Worm (Caenorhabditis elegans) whole organism, L2 larva: ENCODE results near the gene cdc-50.B.
"Not testable (repeated sequence)": the region's sequence is repeated elsewhere in the genome, so short reads cannot be mapped to it uniquely, and the experiment has no call there.

Source experiments
- C34F6.9 ChIP-seq: fragments of 150-350 bp; optimal IDR thresholded peaks from 2 replicates; lab custom pipeline; 2014; ENCODE audit warnings: missing biosample characterization, missing genetic modification characterization
- F13H6.1 ChIP-seq: sonication (generic microtip); optimal IDR thresholded peaks from 2 replicates; lab custom pipeline; 2016; ENCODE audit warnings: missing genetic modification characterization, missing compliant biosample characterization
- R02D3.7 ChIP-seq: fragments of 150-350 bp; optimal IDR thresholded peaks from 2 replicates; lab custom pipeline; 2014; ENCODE audit warnings: missing biosample characterization, missing genetic modification characterization
- Y55F3AM.14 ChIP-seq: fragments of 200-800 bp; sonication (Bioruptor generic); optimal IDR thresholded peaks from 2 replicates; lab custom pipeline; 2018; ENCODE audit warnings: mild to moderate bottlenecking, missing genetic modification characterization, missing compliant biosample characterization
- blmp-1 ChIP-seq: sonication (generic microtip); optimal IDR thresholded peaks from 2 replicates; lab custom pipeline; 2017; ENCODE audit warnings: missing genetic modification characterization, mild to moderate bottlenecking, missing compliant biosample characterization, antibody characterized with exemption, moderate library complexity; ENCODE audit not compliant: insufficient read depth
- ceh-16 ChIP-seq: fragments of 150-350 bp; optimal IDR thresholded peaks from 2 replicates; lab custom pipeline; 2014; ENCODE audit warnings: missing biosample characterization, missing genetic modification characterization
- elt-1 ChIP-seq: fragments of 150-350 bp; optimal IDR thresholded peaks from 2 replicates; lab custom pipeline; 2014; ENCODE audit warnings: missing biosample characterization, missing genetic modification characterization
- elt-3 ChIP-seq: sonication (generic microtip); optimal IDR thresholded peaks from 2 replicates; lab custom pipeline; 2017; ENCODE audit warnings: missing biosample characterization, missing genetic modification characterization
- fos-1 ChIP-seq: fragments of 150-350 bp; optimal IDR thresholded peaks from 2 replicates; lab custom pipeline; 2014; ENCODE audit warnings: missing biosample characterization, missing genetic modification characterization
- gmeb-1 ChIP-seq: fragments of 150-350 bp; optimal IDR thresholded peaks from 2 replicates; lab custom pipeline; 2014; ENCODE audit warnings: missing biosample characterization, missing genetic modification characterization
- lin-11 ChIP-seq: fragments of 150-350 bp; sonication (generic microtip); optimal IDR thresholded peaks from 2 replicates; lab custom pipeline; 2014; ENCODE audit warnings: missing biosample characterization, missing genetic modification characterization, inconsistent platforms, mixed read lengths
- lin-13 ChIP-seq: fragments of 150-350 bp; optimal IDR thresholded peaks from 2 replicates; lab custom pipeline; 2014; ENCODE audit warnings: missing biosample characterization, missing genetic modification reagents, missing genetic modification characterization
- lsy-2 ChIP-seq, 2 experiments: fragments of 150-350 bp in 1 of 2; sonication (generic microtip) in 1 of 2; optimal IDR thresholded peaks; 2 replicates each; lab custom pipeline; 2014 to 2017; ENCODE audit warnings: missing biosample characterization in 2 of 2, missing genetic modification characterization in 2 of 2
- mab-5 ChIP-seq: fragments of 150-350 bp; optimal IDR thresholded peaks from 2 replicates; lab custom pipeline; 2014; ENCODE audit warnings: missing biosample characterization, missing genetic modification characterization
- mbf-1 ChIP-seq: sonication (generic microtip); optimal IDR thresholded peaks from 2 replicates; lab custom pipeline; 2017; ENCODE audit warnings: missing biosample characterization, missing genetic modification characterization
- mdl-1 ChIP-seq, 2 experiments: fragments of 150-350 bp in 1 of 2; sonication (generic microtip) in 1 of 2; optimal IDR thresholded peaks; 2 replicates each; lab custom pipeline; 2017; ENCODE audit warnings: missing biosample characterization in 2 of 2, missing genetic modification characterization in 2 of 2
- nhr-10 ChIP-seq: sonication (generic microtip); optimal IDR thresholded peaks from 2 replicates; lab custom pipeline; 2017; ENCODE audit warnings: missing biosample characterization, missing genetic modification characterization
- nhr-11 ChIP-seq: fragments of 150-350 bp; optimal IDR thresholded peaks from 2 replicates; lab custom pipeline; 2014; ENCODE audit warnings: missing biosample characterization, missing genetic modification characterization
- nhr-25 ChIP-seq: fragments of 150-350 bp; sonication (generic microtip); optimal IDR thresholded peaks from 3 replicates; lab custom pipeline; 2014; ENCODE audit warnings: missing biosample characterization, missing genetic modification characterization
- nhr-6 ChIP-seq: fragments of 150-350 bp; optimal IDR thresholded peaks from 2 replicates; lab custom pipeline; 2014; ENCODE audit warnings: missing biosample characterization, missing genetic modification characterization
- peb-1 ChIP-seq: fragments of 150-350 bp; optimal IDR thresholded peaks from 2 replicates; lab custom pipeline; 2014; ENCODE audit warnings: missing biosample characterization, missing genetic modification characterization
- skn-1 ChIP-seq: sonication (generic microtip); optimal IDR thresholded peaks from 2 replicates; lab custom pipeline; 2017; ENCODE audit warnings: missing biosample characterization, missing genetic modification characterization
- unc-39 ChIP-seq: fragments of 150-350 bp; optimal IDR thresholded peaks from 2 replicates; lab custom pipeline; 2014; ENCODE audit warnings: missing biosample characterization, missing genetic modification characterization
- unc-55 ChIP-seq: fragments of 150-350 bp; sonication (generic microtip); optimal IDR thresholded peaks from 3 replicates; lab custom pipeline; 2014; ENCODE audit warnings: missing biosample characterization, missing genetic modification reagents, missing genetic modification characterization
- unc-62 ChIP-seq: fragments of 150-350 bp; optimal IDR thresholded peaks from 2 replicates; lab custom pipeline; 2014; ENCODE audit warnings: missing biosample characterization, missing genetic modification reagents, missing genetic modification characterization
- zag-1 ChIP-seq: fragments of 150-350 bp; optimal IDR thresholded peaks from 2 replicates; lab custom pipeline; 2014; ENCODE audit warnings: missing biosample characterization, missing genetic modification characterization
- ztf-11 ChIP-seq: sonication (generic microtip); optimal IDR thresholded peaks from 2 replicates; lab custom pipeline; 2017; ENCODE audit warnings: missing biosample characterization, missing genetic modification characterization

Gene cdc-50.B

ce11 chrIV:8764567-8764966 lies at the start of gene cdc-50.B:
Gene cdc-50.B, plus strand, starts transcription at chrIV:8764867.
- no peak for TF ChIP-seq unc-62 (GFP tag; lab: Kevin White, UChicago)

ce11 chrIV:8715032-8715431 lies 49.6 kb upstream of the cdc-50.B start, which contains the start of the genes parg-2 and ipla-5:
Gene parg-2, minus strand, starts transcription at chrIV:8715132.
Gene ipla-5, plus strand, starts transcription at chrIV:8715247.
- TF ChIP-seq ztf-11, skn-1, peb-1 (tag; lab: Kevin White, UChicago): not testable (repeated sequence)
- TF ChIP-seq, all 48 proteins: peak for 0; not testable (repeated sequence) for 48

DNA sequence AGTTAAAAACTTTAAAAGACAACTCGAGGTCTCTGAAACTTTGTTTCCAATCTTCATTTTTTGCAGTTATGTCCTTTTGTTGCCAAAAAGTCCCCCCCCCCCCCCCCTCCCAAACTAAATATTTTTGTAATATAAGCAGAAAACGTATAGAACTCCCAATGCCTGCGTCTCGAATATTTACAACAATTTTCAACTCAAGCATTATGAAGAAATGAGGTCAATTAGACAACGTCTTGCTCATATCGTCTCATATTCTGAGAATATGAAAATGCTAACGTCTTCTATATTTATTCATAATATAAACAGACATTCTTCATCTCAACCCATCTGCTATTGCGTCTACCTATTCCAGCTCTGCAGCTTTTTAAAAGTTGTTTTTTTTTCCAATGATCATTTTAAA lies 46.5 kb upstream of the cdc-50.B start, which contains the start of gene H23L24.1:
Gene H23L24.1 (plus strand): TSS at position 301 of the 400 bp plus-strand sequence.
- TF ChIP-seq mbf-1 (tag; lab: Kevin White, UChicago) (no peak), lsy-2 (tag; optimal IDR thresholded peaks at IDR 0.05; lab: Kevin White, UChicago) (no peak), mab-5 (tag; lab: Kevin White, UChicago) (no peak), nhr-11 (tag; lab: Kevin White, UChicago) (no peak)

ce11 chrIV:8722801-8723200 lies 41.9 kb upstream of the cdc-50.B start:
- TF ChIP-seq nhr-10 (tag; lab: Kevin White, UChicago) (no peak), nhr-25 (tag; lab: Kevin White, UChicago) (no peak), elt-1 (tag; lab: Kevin White, UChicago) (no peak), lin-11 (tag; lab: Kevin White, UChicago) (no peak), unc-55 (no peak), elt-3 (tag; lab: Kevin White, UChicago) (no peak), zag-1 (tag; lab: Kevin White, UChicago) (no peak), F13H6.1 (tag; lab: Kevin White, UChicago) (no peak), ztf-11 (tag; lab: Kevin White, UChicago) (no peak), C34F6.9 (tag; lab: Kevin White, UChicago) (no peak), R02D3.7 (no peak), unc-62 (GFP tag; lab: Kevin White, UChicago) (no peak), gmeb-1 (no peak), Y55F3AM.14 (GFP tag; lab: Kevin White, UChicago) (no peak), skn-1 (tag; lab: Kevin White, UChicago) (no peak)

ce11 chrIV:8723720-8724119 lies 40.9 kb upstream of the cdc-50.B start, which contains the start of gene F21D5.9:
Gene F21D5.9, plus strand, starts transcription at chrIV:8724020.
- TF ChIP-seq mdl-1 (tag; optimal IDR thresholded peaks at IDR 0.05; lab: Kevin White, UChicago) (no peak), nhr-25 (tag; lab: Kevin White, UChicago) (no peak), Y55F3AM.14 (GFP tag; lab: Kevin White, UChicago) (no peak)

- TF ChIP-seq lin-11 (tag; lab: Kevin White, UChicago) (no peak), lin-13 (GFP tag; lab: Kevin White, UChicago) (no peak), ceh-16 (no peak), fos-1 (tag; lab: Kevin White, UChicago) (no peak), skn-1 (tag; lab: Kevin White, UChicago) (no peak), unc-39 (tag; lab: Kevin White, UChicago) (no peak), mbf-1 (tag; lab: Kevin White, UChicago) (no peak), elt-1 (tag; lab: Kevin White, UChicago) (no peak), nhr-6 (no peak), blmp-1 (tag; lab: Kevin White, UChicago) (no peak), peb-1 (tag; lab: Kevin White, UChicago) (no peak), elt-3 (tag; lab: Kevin White, UChicago) (no peak), zag-1 (tag; lab: Kevin White, UChicago) (no peak)
Measured at ce11 chrIV:8724907-8725306, 39.8 kb upstream of the cdc-50.B start.

DNA sequence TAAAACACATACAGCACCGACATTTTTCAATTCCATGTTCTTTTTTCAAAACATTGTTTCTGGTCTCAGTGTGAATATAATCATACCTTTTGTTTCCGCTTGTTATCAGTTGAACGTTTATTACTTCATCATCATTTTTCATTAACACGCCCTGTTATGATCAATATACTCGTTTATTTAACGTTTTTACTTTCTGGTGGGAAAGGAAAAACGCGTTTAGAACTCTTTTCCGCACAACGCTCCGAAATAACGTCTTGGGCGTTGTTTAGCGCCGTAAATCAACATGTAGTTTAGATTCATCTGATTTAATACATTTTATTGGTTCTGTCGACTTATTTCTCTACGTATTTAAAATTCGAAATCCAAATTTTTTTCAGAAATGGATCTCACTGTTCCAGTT lies 39.3 kb upstream of the cdc-50.B start, which contains the start of gene pgm-3:
Gene pgm-3 (plus strand): TSS at position 378 of the 400 bp plus-strand sequence.
- peak; percentile 3 for TF ChIP-seq fos-1 (tag; lab: Kevin White, UChicago)
- peak; percentile 20 for TF ChIP-seq skn-1 (tag; lab: Kevin White, UChicago)
- TF ChIP-seq R02D3.7, result no peak
